Fruit fly (Drosophila melanogaster): ENCODE data around the gene CG32074.

The CG32074 gene

dm6 chr3L:11083605-11084004 is 48.5 kb downstream of the CG32074 start:
- TF ChIP-seq CTCF (optimal IDR thresholded peaks at IDR 0.05) (no peak), CG8478 (optimal IDR thresholded peaks at IDR 0.05) (no peak)

All from S2 (cell line).